Fruit fly (Drosophila melanogaster) whole organism, prepupa: ENCODE results near the gene CG15525.

ENCODE experiments used
- Blimp-1 ChIP-seq: fragments of 200-800 bp; sonication (Bioruptor generic); optimal IDR thresholded peaks from 3 replicates; lab custom pipeline; 2017; ENCODE audit warnings: missing biosample characterization, missing genetic modification characterization, mild to moderate bottlenecking, moderate library complexity, missing genetic modification reagents
- CG10669 ChIP-seq: fragments of 200-800 bp; sonication (Bioruptor generic); optimal IDR thresholded peaks from 3 replicates; lab custom pipeline; 2018; ENCODE audit warnings: missing biosample characterization, mild to moderate bottlenecking, missing genetic modification characterization, moderate library complexity
- CG11762 ChIP-seq: fragments of 200-800 bp; sonication (Bioruptor generic); optimal IDR thresholded peaks from 3 replicates; lab custom pipeline; 2016; ENCODE audit warnings: missing biosample characterization, missing genetic modification characterization; ENCODE audit not compliant: insufficient read depth
- CG16779 ChIP-seq: fragments of 200-800 bp; sonication (Bioruptor generic); optimal IDR thresholded peaks from 3 replicates; lab custom pipeline; 2017; ENCODE audit warnings: missing biosample characterization, mild to moderate bottlenecking, missing genetic modification characterization
- CG3032 ChIP-seq: fragments of 200-800 bp; optimal IDR thresholded peaks from 2 replicates; lab custom pipeline; 2019; ENCODE audit warnings: missing biosample characterization, mild to moderate bottlenecking, missing genetic modification characterization, moderate library complexity
- CG31627 ChIP-seq: fragments of 200-800 bp; sonication (Bioruptor generic); optimal IDR thresholded peaks from 3 replicates; lab custom pipeline; 2016; ENCODE audit warnings: missing biosample characterization, missing genetic modification characterization
- CG3919 ChIP-seq: fragments of 200-800 bp; sonication (Bioruptor generic); optimal IDR thresholded peaks from 3 replicates; lab custom pipeline; 2016; ENCODE audit warnings: missing biosample characterization, missing genetic modification characterization
- CG4318 ChIP-seq: fragments of 200-800 bp; sonication (Bioruptor generic); optimal IDR thresholded peaks from 3 replicates; lab custom pipeline; 2017; ENCODE audit warnings: missing biosample characterization, mild to moderate bottlenecking, missing genetic modification characterization
- CG6163 ChIP-seq: fragments of 200-800 bp; sonication (Bioruptor generic); IDR thresholded peaks from 3 replicates; pipeline ENCODE4 v1.3.6; 2022; ENCODE audit warnings: missing biosample characterization, missing genetic modification characterization
- CG6808 ChIP-seq: fragments of 200-800 bp; sonication (Bioruptor generic); optimal IDR thresholded peaks from 3 replicates; lab custom pipeline; 2017; ENCODE audit warnings: missing biosample characterization, missing genetic modification characterization, mild to moderate bottlenecking, moderate library complexity, missing genetic modification reagents
- CG8319 ChIP-seq: fragments of 200-800 bp; sonication (Bioruptor generic); optimal IDR thresholded peaks from 3 replicates; lab custom pipeline; 2016; ENCODE audit warnings: missing biosample characterization, missing genetic modification characterization
- CG8632 ChIP-seq: fragments of 200-800 bp; sonication (Bioruptor generic); optimal IDR thresholded peaks from 3 replicates; lab custom pipeline; 2016; ENCODE audit warnings: missing biosample characterization, missing genetic modification characterization
- Eip75B ChIP-seq: fragments of 200-800 bp; sonication (Bioruptor generic); optimal IDR thresholded peaks from 3 replicates; lab custom pipeline; 2016; ENCODE audit warnings: missing biosample characterization, missing genetic modification characterization
- Eip78C ChIP-seq: fragments of 200-800 bp; sonication (Bioruptor generic); peaks from one replicate; lab custom pipeline; 2016; ENCODE audit warnings: missing biosample characterization, missing genetic modification characterization
- Ets21C ChIP-seq: fragments of 200-800 bp; sonication (Bioruptor generic); optimal IDR thresholded peaks from 3 replicates; lab custom pipeline; 2016; ENCODE audit warnings: missing biosample characterization, missing genetic modification characterization
- Hr4 ChIP-seq: fragments of 200-800 bp; sonication (Bioruptor generic); optimal IDR thresholded peaks from 3 replicates; lab custom pipeline; 2016; ENCODE audit warnings: missing biosample characterization, missing genetic modification characterization
- Lpt ChIP-seq: fragments of 200-800 bp; sonication (Bioruptor generic); optimal IDR thresholded peaks from 3 replicates; lab custom pipeline; 2016; ENCODE audit warnings: missing biosample characterization, missing genetic modification characterization
- Met ChIP-seq: fragments of 200-800 bp; sonication (Bioruptor generic); optimal IDR thresholded peaks from 3 replicates; lab custom pipeline; 2016; ENCODE audit warnings: missing biosample characterization, missing genetic modification characterization
- Smox ChIP-seq: fragments of 200-800 bp; sonication (Bioruptor generic); optimal IDR thresholded peaks from 3 replicates; lab custom pipeline; 2016; ENCODE audit warnings: missing biosample characterization, missing genetic modification characterization
- Sox102F ChIP-seq: fragments of 200-800 bp; sonication (Bioruptor generic); optimal IDR thresholded peaks from 2 replicates; lab custom pipeline; 2016; ENCODE audit warnings: missing biosample characterization, mild to moderate bottlenecking, missing genetic modification characterization
- achi ChIP-seq: fragments of 200-800 bp; sonication (Bioruptor generic); optimal IDR thresholded peaks from 3 replicates; lab custom pipeline; 2016; ENCODE audit warnings: missing biosample characterization, missing genetic modification characterization
- acj6 ChIP-seq: fragments of 200-800 bp; sonication (Bioruptor generic); optimal IDR thresholded peaks from 3 replicates; lab custom pipeline; 2016; ENCODE audit warnings: missing biosample characterization, missing genetic modification characterization
- cyc ChIP-seq: fragments of 200-800 bp; sonication (Bioruptor generic); optimal IDR thresholded peaks from 3 replicates; lab custom pipeline; 2016; ENCODE audit warnings: missing biosample characterization, missing genetic modification characterization
- dac ChIP-seq: fragments of 200-800 bp; sonication (Bioruptor generic); optimal IDR thresholded peaks from 2 replicates; lab custom pipeline; 2017; ENCODE audit warnings: missing biosample characterization, mild to moderate bottlenecking, missing genetic modification characterization
- dsx ChIP-seq: fragments of 200-800 bp; optimal IDR thresholded peaks from 3 replicates; lab custom pipeline; 2019; ENCODE audit warnings: missing biosample characterization, mild to moderate bottlenecking, missing genetic modification characterization, moderate library complexity; ENCODE audit not compliant: poor library complexity, severe bottlenecking
- esn ChIP-seq: fragments of 200-800 bp; sonication (Bioruptor generic); optimal IDR thresholded peaks from 2 replicates; lab custom pipeline; 2016; ENCODE audit warnings: missing biosample characterization, mild to moderate bottlenecking, missing genetic modification characterization, moderate library complexity
- fd59A ChIP-seq: fragments of 200-800 bp; sonication (Bioruptor generic); optimal IDR thresholded peaks from 2 replicates; lab custom pipeline; 2017; ENCODE audit warnings: missing biosample characterization, mild to moderate bottlenecking, missing genetic modification characterization, missing genetic modification reagents
- fd85E ChIP-seq: fragments of 200-800 bp; sonication (Bioruptor generic); optimal IDR thresholded peaks from 3 replicates; lab custom pipeline; 2016; ENCODE audit warnings: missing biosample characterization, missing genetic modification characterization
- fkh ChIP-seq: fragments of 200-800 bp; sonication (Bioruptor generic); optimal IDR thresholded peaks from 3 replicates; lab custom pipeline; 2017; ENCODE audit warnings: missing biosample characterization, mild to moderate bottlenecking, missing genetic modification characterization, moderate library complexity
- pdm3 ChIP-seq: fragments of 200-800 bp; sonication (Bioruptor generic); optimal IDR thresholded peaks from 3 replicates; lab custom pipeline; 2016; ENCODE audit warnings: missing biosample characterization, missing genetic modification characterization
- salr ChIP-seq, 2 experiments: fragments of 200-800 bp; sonication (Bioruptor generic); optimal IDR thresholded peaks; 3 replicates each; lab custom pipeline; 2016 to 2018; ENCODE audit warnings: missing biosample characterization in 2 of 2, missing genetic modification characterization in 2 of 2, mild to moderate bottlenecking in 1 of 2
- spab ChIP-seq: fragments of 200-800 bp; sonication (Bioruptor generic); optimal IDR thresholded peaks from 2 replicates; lab custom pipeline; 2017; ENCODE audit warnings: missing biosample characterization, mild to moderate bottlenecking, missing genetic modification characterization, missing genetic modification reagents
- topi ChIP-seq: fragments of 200-800 bp; sonication (Bioruptor generic); optimal IDR thresholded peaks from 3 replicates; lab custom pipeline; 2016; ENCODE audit warnings: missing biosample characterization, missing genetic modification characterization

Gene CG15525

DNA sequence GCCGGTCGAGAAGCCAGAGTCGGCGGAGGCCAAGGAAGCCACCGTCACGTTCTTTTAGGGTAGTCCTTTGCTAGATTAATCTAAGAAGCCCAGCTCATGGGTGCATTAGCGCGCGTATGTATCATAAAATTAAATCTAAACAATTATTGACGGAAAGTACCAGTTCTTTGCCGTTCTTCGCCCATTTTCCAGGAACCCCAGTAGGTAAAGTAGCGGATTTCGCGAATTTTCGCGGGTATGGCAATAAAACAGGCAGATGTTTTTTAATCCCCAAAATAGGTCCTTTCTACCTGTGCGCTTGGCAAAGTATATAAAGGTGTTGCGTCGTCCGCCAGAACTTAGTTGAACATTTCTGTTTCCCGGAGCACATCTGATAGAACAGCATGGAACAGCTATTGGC, 43.4 kb upstream of the CG15525 start:
- no peak for TF ChIP-seq Eip78C (GFP tag; lab: Kevin White, UChicago)
- no peak for TF ChIP-seq dsx (GFP tag; lab: Kevin White, UChicago)
- TF ChIP-seq dac, result no peak
- no peak for TF ChIP-seq Sox102F (GFP tag; lab: Kevin White, UChicago)
- TF ChIP-seq achi (GFP tag; lab: Kevin White, UChicago), result no peak
- no peak for TF ChIP-seq CG3032 (tag; lab: Kevin White, UChicago)
- TF ChIP-seq CG16779 (tag; lab: Kevin White, UChicago), result no peak
- no peak for TF ChIP-seq salr (GFP tag; optimal IDR thresholded peaks at IDR 0.05; lab: Kevin White, UChicago)
- no peak for TF ChIP-seq CG4318 (GFP tag; lab: Kevin White, UChicago)
- TF ChIP-seq acj6, result no peak
- TF ChIP-seq fd85E (GFP tag; lab: Kevin White, UChicago), result no peak
- TF ChIP-seq fkh (GFP tag; lab: Kevin White, UChicago), result no peak
- no peak for TF ChIP-seq CG8632 (GFP tag; lab: Kevin White, UChicago)
- no peak for TF ChIP-seq fd59A (GFP tag; lab: Kevin White, UChicago)

DNA sequence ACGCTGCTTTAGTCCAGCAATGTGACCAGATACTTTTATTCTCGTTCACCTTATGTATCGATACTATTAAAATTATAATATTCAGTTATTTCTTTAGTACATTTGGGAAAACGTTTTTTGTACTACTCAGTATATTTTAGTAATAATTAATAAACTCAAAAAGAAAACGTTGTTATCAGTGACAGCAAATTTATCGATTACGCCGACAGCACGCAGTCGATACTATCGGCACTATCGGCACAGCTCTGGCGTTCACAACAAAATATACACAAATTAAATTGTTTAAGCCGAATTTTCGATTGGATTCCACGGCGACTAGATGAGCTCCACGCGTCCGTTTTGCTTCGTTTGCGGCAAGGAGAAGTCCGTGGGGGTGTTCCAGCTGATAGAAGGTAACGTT, 42.0 kb upstream of the CG15525 start, which contains the start of the genes janA, Sry-alpha and Sry-beta:
Gene janA (minus strand): TSS at position 40 of the 400 bp plus-strand sequence.
Gene Sry-alpha (plus strand): TSS at position 226 of the 400 bp plus-strand sequence.
Gene Sry-beta (plus strand): TSS at position 226 of the 400 bp plus-strand sequence.
- TF ChIP-seq esn (GFP tag; lab: Kevin White, UChicago) (peak; percentile 45), Sox102F (GFP tag; lab: Kevin White, UChicago) (no peak), CG11762 (GFP tag; lab: Kevin White, UChicago) (no peak), CG10669 (GFP tag; lab: Kevin White, UChicago) (no peak), CG3919 (GFP tag; lab: Kevin White, UChicago) (no peak), CG6808 (GFP tag; lab: Kevin White, UChicago) (no peak), CG3032 (tag; lab: Kevin White, UChicago) (peak; percentile 18), Smox (GFP tag; lab: Kevin White, UChicago) (no peak), dsx (GFP tag; lab: Kevin White, UChicago) (peak; percentile 91), Hr4 (GFP tag; lab: Kevin White, UChicago) (no peak), Blimp-1 (no peak), CG6163 (GFP tag; lab: Robert Waterston, UW) (no peak)

DNA sequence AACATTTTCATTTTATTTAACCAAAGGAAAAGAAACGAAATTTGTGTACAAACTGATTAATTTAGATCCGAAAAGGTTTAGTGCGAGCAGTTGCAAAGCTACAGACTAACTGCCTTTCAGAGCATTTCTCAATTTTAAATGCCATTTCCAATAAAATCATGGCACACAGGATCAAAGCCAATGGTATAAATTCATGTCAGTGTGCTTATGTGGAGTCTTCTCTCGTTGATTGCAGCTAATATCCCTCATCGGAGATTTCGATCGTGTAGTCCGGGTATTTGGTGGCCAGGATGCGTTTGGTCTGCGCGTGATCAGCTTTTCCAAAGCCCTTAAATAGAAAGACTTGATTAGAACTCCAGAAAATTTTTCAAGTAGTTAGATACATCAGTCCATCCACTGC, 41.2 kb upstream of the CG15525 start, which contains the start of gene janB:
Gene janB (minus strand): TSS at position 101 of the 400 bp plus-strand sequence.
- TF ChIP-seq pdm3 (GFP tag; lab: Kevin White, UChicago), result no peak
- no peak for TF ChIP-seq CG31627 (GFP tag; lab: Kevin White, UChicago)
- no peak for TF ChIP-seq Eip75B (GFP tag; lab: Kevin White, UChicago)
- TF ChIP-seq acj6, result no peak
- no peak for TF ChIP-seq cyc (GFP tag; lab: Kevin White, UChicago)
- TF ChIP-seq Lpt (GFP tag; lab: Kevin White, UChicago), result no peak
- no peak for TF ChIP-seq Eip78C (GFP tag; lab: Kevin White, UChicago)
- no peak for TF ChIP-seq topi (GFP tag; lab: Kevin White, UChicago)
- no peak for TF ChIP-seq Smox (GFP tag; lab: Kevin White, UChicago)
- TF ChIP-seq CG10669 (GFP tag; lab: Kevin White, UChicago), result no peak
- TF ChIP-seq CG8319, result no peak
- TF ChIP-seq spab (GFP tag; lab: Kevin White, UChicago), result no peak

DNA sequence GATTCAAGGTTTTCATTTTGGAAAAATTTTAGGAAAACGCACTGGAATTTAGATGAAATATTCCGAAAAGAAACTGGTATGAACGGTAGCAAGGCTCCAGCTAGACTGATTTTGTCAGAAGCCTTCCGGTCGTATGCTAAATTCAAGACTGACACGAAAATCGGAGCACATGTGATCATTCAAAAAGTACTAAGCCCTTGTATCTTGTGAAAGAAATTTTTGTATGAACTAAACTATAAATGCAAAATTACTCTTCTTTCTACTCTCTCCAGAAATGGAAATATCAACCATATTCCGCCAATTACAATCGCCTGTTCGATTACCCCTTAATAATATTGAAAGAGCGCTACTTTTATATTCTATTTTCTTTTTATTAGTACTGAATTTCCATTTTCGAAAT, 40.2 kb upstream of the CG15525 start, which contains the start of gene ocn:
Gene ocn (minus strand): TSS at position 101 of the 400 bp plus-strand sequence.
- no peak for TF ChIP-seq CG3032 (tag; lab: Kevin White, UChicago)
- no peak for TF ChIP-seq Met
- no peak for TF ChIP-seq acj6
- no peak for TF ChIP-seq Ets21C (GFP tag; lab: Kevin White, UChicago)
